Worm (Caenorhabditis elegans) whole organism, L4 larva: ENCODE data around the gene fbxa-181.

Experiments
- aly-2 ChIP-seq: sonication (generic microtip); optimal IDR thresholded peaks from 2 replicates; lab custom pipeline; 2018; ENCODE audit warnings: missing biosample characterization, missing genetic modification characterization
- ama-1 ChIP-seq: fragments of 150-350 bp; optimal IDR thresholded peaks from 2 replicates; lab custom pipeline; 2014; ENCODE audit warnings: inconsistent platforms, mixed read lengths
- duxl-1 ChIP-seq: sonication (generic microtip); optimal IDR thresholded peaks from 2 replicates; lab custom pipeline; 2016; ENCODE audit warnings: mild to moderate bottlenecking, missing genetic modification characterization, moderate library complexity, missing compliant biosample characterization; ENCODE audit not compliant: poor library complexity
- egl-27 ChIP-seq: sonication (generic microtip); optimal IDR thresholded peaks from 3 replicates; lab custom pipeline; 2017; ENCODE audit warnings: missing biosample characterization, missing genetic modification reagents, missing genetic modification characterization
- hlh-30 ChIP-seq: sonication (generic microtip); optimal IDR thresholded peaks from 2 replicates; lab custom pipeline; 2017; ENCODE audit warnings: antibody characterized with exemption, mild to moderate bottlenecking, missing genetic modification characterization, missing compliant biosample characterization; ENCODE audit not compliant: insufficient read depth
- nhr-237 ChIP-seq: sonication (generic microtip); optimal IDR thresholded peaks from 2 replicates; lab custom pipeline; 2017; ENCODE audit warnings: missing biosample characterization, missing genetic modification characterization
- ztf-11 ChIP-seq: fragments of 150-350 bp; optimal IDR thresholded peaks from 2 replicates; lab custom pipeline; 2014; ENCODE audit warnings: missing biosample characterization, missing genetic modification characterization

- TF ChIP-seq nhr-237 (tag; lab: Kevin White, UChicago) (no peak), egl-27 (tag; lab: Kevin White, UChicago) (no peak), ama-1 (lab: Kevin White, UChicago) (no peak), ztf-11 (tag; lab: Kevin White, UChicago) (no peak), hlh-30 (no peak), duxl-1 (tag; lab: Kevin White, UChicago) (no peak), aly-2 (tag; lab: Kevin White, UChicago) (no peak)
These were observed 36.1 kb upstream of the fbxa-181 start, which contains the start of gene T01D3.1 for ce11 chrV:13689592-13689991.
